Worm (Caenorhabditis elegans) whole organism, early embryonic: ENCODE measurements around the gene vps-41.

Source experiments
- B0310.2 ChIP-seq: sonication (generic microtip); optimal IDR thresholded peaks from 2 replicates; lab custom pipeline; 2016; ENCODE audit warnings: mild to moderate bottlenecking, missing genetic modification characterization, missing compliant biosample characterization
- F13C5.2 ChIP-seq: sonication (generic microtip); optimal IDR thresholded peaks from 2 replicates; lab custom pipeline; 2017; ENCODE audit warnings: mild to moderate bottlenecking, missing genetic modification characterization, inconsistent platforms, missing compliant biosample characterization
- aly-1 ChIP-seq: sonication (generic microtip); optimal IDR thresholded peaks from 2 replicates; lab custom pipeline; 2016; ENCODE audit warnings: missing genetic modification characterization, missing compliant biosample characterization
- ama-1 ChIP-seq: fragments of 150-350 bp; optimal IDR thresholded peaks from 2 replicates; lab custom pipeline; 2014
- ceh-13 ChIP-seq: fragments of 200-800 bp; sonication (Bioruptor generic); optimal IDR thresholded peaks from 2 replicates; lab custom pipeline; 2018; ENCODE audit warnings: mild to moderate bottlenecking, missing genetic modification characterization, missing compliant biosample characterization
- ceh-36 ChIP-seq: sonication (generic microtip); optimal IDR thresholded peaks from 2 replicates; lab custom pipeline; 2016; ENCODE audit warnings: missing genetic modification characterization, inconsistent platforms, missing compliant biosample characterization
- ets-7 ChIP-seq: sonication (generic microtip); optimal IDR thresholded peaks from 2 replicates; lab custom pipeline; 2016; ENCODE audit warnings: missing genotype, missing genetic modification characterization, missing compliant biosample characterization
- flt-1 ChIP-seq: fragments of 200-800 bp; sonication (Bioruptor generic); IDR thresholded peaks from 2 replicates; pipeline ENCODE4 v1.3.6; 2022; ENCODE audit warnings: missing genetic modification characterization, missing compliant biosample characterization
- hmbx-1 ChIP-seq: sonication (generic microtip); optimal IDR thresholded peaks from 2 replicates; lab custom pipeline; 2016; ENCODE audit warnings: mild to moderate bottlenecking, missing genetic modification characterization, missing compliant biosample characterization
- hmg-4 ChIP-seq: fragments of 200-800 bp; sonication (Bioruptor generic); optimal IDR thresholded peaks from 2 replicates; lab custom pipeline; 2018; ENCODE audit warnings: mild to moderate bottlenecking, missing genetic modification characterization, missing compliant biosample characterization
- hnd-1 ChIP-seq: sonication (generic microtip); optimal IDR thresholded peaks from 2 replicates; lab custom pipeline; 2016; ENCODE audit warnings: missing genetic modification characterization, missing compliant biosample characterization
- pes-1 ChIP-seq: fragments of 200-800 bp; sonication (Bioruptor generic); IDR thresholded peaks from 2 replicates; pipeline ENCODE4 v1.3.6; 2022; ENCODE audit warnings: missing genetic modification reagents, missing genetic modification characterization, missing compliant biosample characterization
- scrt-1 ChIP-seq: fragments of 200-800 bp; sonication (Bioruptor generic); IDR thresholded peaks from 2 replicates; pipeline ENCODE4 v1.3.6; 2022; ENCODE audit warnings: missing genetic modification characterization, missing compliant biosample characterization
- sea-1 ChIP-seq: fragments of 200-800 bp; sonication (Bioruptor generic); conservative IDR thresholded peaks from 2 replicates; pipeline ENCODE4 v1.3.6; 2022; ENCODE audit warnings: missing genetic modification characterization, missing compliant biosample characterization
- tbx-11 ChIP-seq: fragments of 200-800 bp; sonication (Bioruptor generic); IDR thresholded peaks from 2 replicates; pipeline ENCODE4 v1.3.6; 2022; ENCODE audit warnings: missing genetic modification characterization, missing compliant biosample characterization
- tbx-37 ChIP-seq: fragments of 200-800 bp; sonication (Bioruptor generic); conservative IDR thresholded peaks from 2 replicates; pipeline ENCODE4 v1.3.6; 2022; ENCODE audit warnings: missing genetic modification reagents, missing genetic modification characterization, missing compliant biosample characterization
- tra-4 ChIP-seq: sonication (generic microtip); optimal IDR thresholded peaks from 2 replicates; lab custom pipeline; 2017; ENCODE audit warnings: missing genetic modification characterization, missing compliant biosample characterization

Gene vps-41

ce11 chrX:5252798-5253197, 30.8 kb upstream of the vps-41 start, which contains the start of gene nspg-14:
Gene nspg-14 (plus strand): TSS chrX:5253047.
- TF ChIP-seq tra-4 (tag; lab: Kevin White, UChicago) (no peak), pes-1 (GFP tag; lab: Robert Waterston, UW) (no peak), aly-1 (no peak), hmbx-1 (tag; lab: Kevin White, UChicago) (no peak), ceh-13 (no peak), B0310.2 (tag; lab: Kevin White, UChicago) (no peak), ama-1 (lab: Kevin White, UChicago) (no peak), ceh-36 (tag; lab: Kevin White, UChicago) (no peak), hmg-4 (GFP tag; lab: Kevin White, UChicago) (no peak), scrt-1 (no peak), sea-1 (GFP tag; lab: Robert Waterston, UW) (no peak), F13C5.2 (no peak), tbx-11 (GFP tag; lab: Robert Waterston, UW) (no peak), tbx-37 (GFP tag; lab: Robert Waterston, UW) (no peak), hnd-1 (tag; lab: Kevin White, UChicago) (no peak), ets-7 (no peak), flt-1 (no peak)

ce11 chrX:5254894-5255293, 28.7 kb upstream of the vps-41 start, which contains the start of gene nspg-13:
Gene nspg-13 (plus strand): TSS chrX:5255194.
- TF ChIP-seq ets-7: no peak
- TF ChIP-seq pes-1 (GFP tag; lab: Robert Waterston, UW): no peak
- TF ChIP-seq tbx-37 (GFP tag; lab: Robert Waterston, UW): no peak

ce11 chrX:5255320-5255719, 28.3 kb upstream of the vps-41 start:
- no peak for TF ChIP-seq hmg-4 (GFP tag; lab: Kevin White, UChicago)
- no peak for TF ChIP-seq aly-1
- no peak for TF ChIP-seq sea-1 (GFP tag; lab: Robert Waterston, UW)
- TF ChIP-seq tbx-37 (GFP tag; lab: Robert Waterston, UW): no peak
- no peak for TF ChIP-seq ets-7
- TF ChIP-seq B0310.2 (tag; lab: Kevin White, UChicago): no peak
- TF ChIP-seq F13C5.2: no peak
- TF ChIP-seq tra-4 (tag; lab: Kevin White, UChicago): no peak
- no peak for TF ChIP-seq flt-1
- no peak for TF ChIP-seq pes-1 (GFP tag; lab: Robert Waterston, UW)
- TF ChIP-seq hmbx-1 (tag; lab: Kevin White, UChicago): no peak
- no peak for TF ChIP-seq ama-1 (lab: Kevin White, UChicago)
- no peak for TF ChIP-seq ceh-13
- TF ChIP-seq tbx-11 (GFP tag; lab: Robert Waterston, UW): no peak
- no peak for TF ChIP-seq ceh-36 (tag; lab: Kevin White, UChicago)
- TF ChIP-seq scrt-1: no peak
- no peak for TF ChIP-seq hnd-1 (tag; lab: Kevin White, UChicago)

DNA sequence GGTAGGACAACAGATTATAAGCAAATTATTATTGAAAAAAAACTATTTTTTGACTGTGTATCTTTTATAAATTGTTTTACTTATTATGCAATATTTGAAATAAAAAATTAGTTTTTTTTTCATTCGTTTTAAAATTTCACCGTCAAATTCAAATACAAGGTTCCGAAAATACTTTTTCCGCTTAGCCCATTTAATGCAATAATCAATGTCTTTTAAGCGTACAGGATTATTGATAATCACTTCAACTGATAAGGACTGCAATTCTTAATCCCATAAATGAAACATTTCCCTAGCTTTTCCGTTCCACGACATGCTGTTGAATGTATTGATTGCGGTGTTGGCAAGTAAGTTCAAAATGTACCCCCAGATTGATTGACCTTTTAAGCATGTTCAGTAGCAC, 26.6 kb upstream of the vps-41 start, which contains the start of gene nspg-12:
Gene nspg-12, plus strand, starts transcription at position 301 of the 400 bp plus-strand sequence.
- TF ChIP-seq scrt-1: no peak
- TF ChIP-seq tbx-11 (GFP tag; lab: Robert Waterston, UW): no peak

DNA sequence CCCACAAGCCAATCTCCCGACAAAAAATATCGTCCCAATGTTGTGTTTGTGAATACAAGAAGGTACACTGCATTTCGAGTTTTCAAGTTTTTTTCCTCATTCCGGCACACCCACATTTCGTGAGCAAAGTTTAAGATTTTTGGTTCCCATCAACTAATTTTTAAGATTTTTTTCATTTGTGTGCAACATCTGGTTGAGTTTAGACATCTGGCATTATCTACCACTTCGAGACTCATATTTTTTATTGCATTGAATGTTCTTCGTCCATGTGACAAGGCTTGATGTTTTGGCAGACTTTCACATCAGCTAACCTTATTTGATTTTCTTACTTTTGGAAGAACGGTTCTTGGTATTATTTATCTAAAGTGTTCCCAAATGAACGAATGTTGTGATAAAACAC, 23.2 kb upstream of the vps-41 start:
- TF ChIP-seq sea-1 (GFP tag; lab: Robert Waterston, UW): no peak
- TF ChIP-seq tbx-11 (GFP tag; lab: Robert Waterston, UW): no peak
- TF ChIP-seq pes-1 (GFP tag; lab: Robert Waterston, UW): no peak
- no peak for TF ChIP-seq tbx-37 (GFP tag; lab: Robert Waterston, UW)
- TF ChIP-seq hmg-4 (GFP tag; lab: Kevin White, UChicago): no peak
- TF ChIP-seq ama-1 (lab: Kevin White, UChicago): no peak
- TF ChIP-seq ceh-13: no peak
- no peak for TF ChIP-seq B0310.2 (tag; lab: Kevin White, UChicago)

ce11 chrX:5262033-5262432, 21.6 kb upstream of the vps-41 start:
- TF ChIP-seq flt-1: no peak

- TF ChIP-seq flt-1: no peak
- no peak for TF ChIP-seq scrt-1
- no peak for TF ChIP-seq hmg-4 (GFP tag; lab: Kevin White, UChicago)
- TF ChIP-seq F13C5.2: no peak
- no peak for TF ChIP-seq ama-1 (lab: Kevin White, UChicago)
- no peak for TF ChIP-seq tbx-11 (GFP tag; lab: Robert Waterston, UW)
- no peak for TF ChIP-seq sea-1 (GFP tag; lab: Robert Waterston, UW)
- no peak for TF ChIP-seq hnd-1 (tag; lab: Kevin White, UChicago)
- TF ChIP-seq ets-7: no peak
- TF ChIP-seq aly-1: no peak
- no peak for TF ChIP-seq B0310.2 (tag; lab: Kevin White, UChicago)
- no peak for TF ChIP-seq ceh-36 (tag; lab: Kevin White, UChicago)
- TF ChIP-seq ceh-13: no peak
- TF ChIP-seq tbx-37 (GFP tag; lab: Robert Waterston, UW): no peak
- no peak for TF ChIP-seq hmbx-1 (tag; lab: Kevin White, UChicago)
- no peak for TF ChIP-seq tra-4 (tag; lab: Kevin White, UChicago)
- TF ChIP-seq pes-1 (GFP tag; lab: Robert Waterston, UW): no peak
Measured at ce11 chrX:5263585-5263984, 20.0 kb upstream of the vps-41 start.

DNA sequence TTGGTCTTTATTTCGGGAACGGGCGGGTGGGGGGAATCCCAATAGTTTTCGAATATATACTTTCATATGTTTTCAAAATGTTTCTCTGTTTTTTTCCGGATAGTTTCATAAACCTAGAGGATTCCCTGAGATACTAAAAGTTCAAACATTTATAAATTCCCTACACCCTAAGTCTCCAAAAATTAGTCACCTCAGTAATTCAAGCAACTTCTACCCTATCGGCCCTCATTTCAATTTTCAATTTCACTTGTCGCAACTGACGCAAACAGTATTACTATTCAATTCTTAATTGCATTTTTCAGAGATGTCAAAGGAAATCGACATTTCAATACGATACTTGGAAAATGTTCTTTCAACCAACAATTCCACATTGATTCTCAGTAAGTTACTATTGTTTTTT, 19.6 kb upstream of the vps-41 start, which contains the start of gene Y34B4A.4:
Gene Y34B4A.4, plus strand, starts transcription at position 301 of the 400 bp plus-strand sequence.
- TF ChIP-seq hnd-1 (tag; lab: Kevin White, UChicago): no peak
- no peak for TF ChIP-seq scrt-1
- TF ChIP-seq F13C5.2: no peak
- TF ChIP-seq ceh-36 (tag; lab: Kevin White, UChicago): no peak
